Worm (Caenorhabditis elegans): ENCODE results near the gene F40F8.1.

Gene F40F8.1

DNA sequence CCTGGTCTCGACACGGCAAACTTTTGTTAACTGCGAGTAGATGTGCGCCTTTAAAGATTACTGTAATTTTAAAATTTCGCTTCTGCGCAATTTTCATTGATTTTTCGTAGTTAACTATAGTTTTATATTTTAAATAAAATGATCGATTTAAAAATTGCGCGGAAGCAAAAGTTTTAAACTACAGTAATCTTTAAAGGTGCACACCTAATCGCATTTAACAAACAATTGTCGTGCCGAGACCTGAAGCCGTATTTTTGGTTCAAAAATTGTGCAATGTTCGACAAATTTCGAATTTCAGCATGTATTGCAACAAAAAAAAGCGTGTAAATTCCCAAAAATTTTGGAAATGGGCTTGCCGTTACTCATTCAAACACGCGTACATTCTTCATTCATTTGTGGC, 33.0 kb upstream of the F40F8.1 start:
- TF ChIP-seq rnt-1 (tag; optimal IDR thresholded peaks at IDR 0.05) (no peak), ceh-30 (tag; optimal IDR thresholded peaks at IDR 0.05) (no peak)

DNA sequence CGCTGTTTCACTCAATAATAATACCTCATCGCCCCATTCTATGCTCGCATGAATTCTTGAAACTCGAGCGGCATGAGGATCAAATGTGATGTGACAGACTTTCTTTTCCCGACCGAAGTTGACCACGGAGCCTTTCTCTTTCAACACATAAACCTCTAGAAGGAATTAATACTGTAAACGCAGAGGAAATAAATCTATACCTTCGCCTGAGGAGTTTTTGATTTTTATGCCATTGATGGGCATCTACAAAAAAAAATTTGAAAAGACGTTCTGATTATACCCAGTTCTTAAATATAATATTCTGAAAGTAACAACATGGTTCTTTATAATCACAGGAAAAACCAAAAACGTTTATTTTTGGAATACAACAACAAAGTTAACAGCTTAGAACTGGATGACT, 31.2 kb upstream of the F40F8.1 start, which contains the start of gene nbs-1:
Gene nbs-1, minus strand, starts transcription at position 246 of the 400 bp plus-strand sequence.
- TF ChIP-seq ztf-16 (tag; optimal IDR thresholded peaks at IDR 0.05) (no peak), sdc-2 (tag; optimal IDR thresholded peaks at IDR 0.05) (no peak), dve-1 (tag; optimal IDR thresholded peaks at IDR 0.05) (no peak), pat-9 (tag; optimal IDR thresholded peaks at IDR 0.05) (no peak), unc-3 (GFP tag; conservative IDR thresholded peaks at IDR 0.05) (no peak), unc-3 (tag; optimal IDR thresholded peaks at IDR 0.05) (no peak), nhr-11 (tag; optimal IDR thresholded peaks at IDR 0.05) (no peak), ceh-24 (tag; optimal IDR thresholded peaks at IDR 0.05) (no peak), pros-1 (tag; optimal IDR thresholded peaks at IDR 0.05) (no peak), C08G9.2 (tag; optimal IDR thresholded peaks at IDR 0.05) (no peak), ceh-45 (GFP tag; IDR thresholded peaks at IDR 0.05) (no peak), pha-4 (tag; optimal IDR thresholded peaks at IDR 0.05) (no peak), fkh-10 (GFP tag; optimal IDR thresholded peaks at IDR 0.05) (no peak), zip-5 (tag; optimal IDR thresholded peaks at IDR 0.05) (no peak), dmd-4 (tag; optimal IDR thresholded peaks at IDR 0.05; ENCODE audit: borderline replicate concordance) (no peak)

DNA sequence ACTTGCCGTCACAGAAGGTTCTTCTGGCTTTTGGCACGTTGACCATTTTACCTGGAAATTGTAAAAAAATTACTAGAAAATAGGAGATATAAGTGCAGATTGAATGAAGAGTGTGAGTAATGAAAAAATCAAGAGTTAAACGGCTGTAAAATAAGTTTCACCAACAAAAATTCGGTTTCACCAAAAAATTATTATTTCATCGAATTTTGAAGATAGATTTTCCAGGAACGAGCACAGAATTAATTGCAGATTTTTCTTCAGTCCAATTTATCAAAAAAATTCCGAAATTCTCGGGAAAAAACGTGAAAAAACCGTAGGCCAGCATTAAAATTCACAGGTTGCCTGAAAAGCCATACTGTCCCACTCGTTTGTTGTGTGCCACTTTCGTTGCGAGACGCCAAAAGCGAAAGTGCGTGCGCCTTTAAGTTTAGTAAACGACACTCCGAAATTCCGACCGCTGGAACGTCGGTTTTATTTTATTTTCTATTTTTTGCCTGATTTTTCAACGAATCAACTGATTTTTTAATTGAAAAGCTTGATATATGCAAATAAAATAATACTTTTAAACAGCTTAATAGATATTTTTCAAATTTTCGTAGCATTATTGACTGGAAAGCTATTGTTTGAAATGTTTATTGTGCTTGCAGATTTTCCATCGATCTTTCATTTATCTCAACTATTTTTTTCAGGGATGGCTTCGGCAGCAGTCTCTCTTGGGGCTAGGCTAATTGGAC, 30.1 kb upstream of the F40F8.1 start, which contains the start of the genes rpl-36.A and nuo-1:
Gene rpl-36.A, minus strand, starts transcription at position 51 of the 734 bp plus-strand sequence.
Gene nuo-1, plus strand, starts transcription at position 684 of the 734 bp plus-strand sequence.
- no peak for TF ChIP-seq ceh-45 (GFP tag; IDR thresholded peaks at IDR 0.05)
- peak; percentile 60 for TF ChIP-seq ceh-18 (tag; optimal IDR thresholded peaks at IDR 0.05)
- TF ChIP-seq rnt-1 (tag; optimal IDR thresholded peaks at IDR 0.05), result peak; percentile 37
- TF ChIP-seq unc-86 (tag; optimal IDR thresholded peaks at IDR 0.05), result no peak
- no peak for TF ChIP-seq syd-9 (tag; optimal IDR thresholded peaks at IDR 0.05)
- peak; percentile 62 for TF ChIP-seq unc-55 (GFP tag; optimal IDR thresholded peaks at IDR 0.05)
- TF ChIP-seq hlh-30 (tag; optimal IDR thresholded peaks at IDR 0.05; ENCODE audit: insufficient read depth), result peak; percentile 20
- no peak for TF ChIP-seq ceh-14 (tag; optimal IDR thresholded peaks at IDR 0.05)
- peak; percentile 87 for TF ChIP-seq nfya-1 (tag; optimal IDR thresholded peaks at IDR 0.05)
- no peak for TF ChIP-seq nhr-232 (tag; optimal IDR thresholded peaks at IDR 0.05)
- TF ChIP-seq elt-2 (tag; optimal IDR thresholded peaks at IDR 0.05), result peak; percentile 24
- TF ChIP-seq ceh-34 (tag; optimal IDR thresholded peaks at IDR 0.05), result peak; percentile 51
- TF ChIP-seq ama-1 (optimal IDR thresholded peaks at IDR 0.05), result no peak
- TF ChIP-seq unc-42 (tag; optimal IDR thresholded peaks at IDR 0.05), result peak; percentile 49
- peak; percentile 68 for TF ChIP-seq ceh-31 (tag; optimal IDR thresholded peaks at IDR 0.05)
- TF ChIP-seq dve-1 (tag; optimal IDR thresholded peaks at IDR 0.05), result peak; percentile 42

DNA sequence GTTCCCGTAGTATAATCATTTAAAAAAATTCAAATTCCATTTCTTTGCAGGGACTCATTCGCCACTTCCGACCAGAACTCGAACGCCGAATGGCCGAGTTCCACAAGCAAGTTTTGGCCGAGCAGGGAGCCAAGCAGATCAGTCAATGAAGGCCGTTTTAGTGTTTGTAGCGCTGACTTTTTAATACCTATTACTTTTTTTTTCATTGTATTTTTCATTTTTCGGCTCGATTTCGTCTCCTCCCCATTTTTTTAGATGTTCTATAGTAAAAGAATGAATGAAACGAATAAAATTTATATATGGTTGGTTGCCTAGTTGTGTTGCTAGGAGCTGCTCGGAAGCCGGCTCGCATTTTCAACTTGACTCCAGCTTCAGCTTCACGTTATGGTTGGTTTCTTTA, 27.6 kb upstream of the F40F8.1 start, which contains the start of gene C09H10.4:
Gene C09H10.4, plus strand, starts transcription at position 301 of the 400 bp plus-strand sequence.
- TF ChIP-seq C08G9.2 (tag; optimal IDR thresholded peaks at IDR 0.05) (no peak), K02D7.2 (tag; optimal IDR thresholded peaks at IDR 0.05) (no peak), C38D4.7 (GFP tag; optimal IDR thresholded peaks at IDR 0.05) (no peak), sdc-2 (tag; optimal IDR thresholded peaks at IDR 0.05) (no peak), ceh-22 (tag; optimal IDR thresholded peaks at IDR 0.05) (no peak), pros-1 (tag; optimal IDR thresholded peaks at IDR 0.05) (no peak), unc-42 (tag; optimal IDR thresholded peaks at IDR 0.05) (no peak), nhr-232 (tag; optimal IDR thresholded peaks at IDR 0.05) (no peak), pag-3 (tag; optimal IDR thresholded peaks at IDR 0.05; ENCODE audit: borderline replicate concordance) (no peak), odd-2 (tag; optimal IDR thresholded peaks at IDR 0.05) (no peak)

Measured in whole organism, late embryonic.